Worm (Caenorhabditis elegans): ENCODE data around the gene ZC204.12.

The ZC204.12 gene

ce11 chrII:1670260-1670879 is 13.3 kb upstream of the ZC204.12 start, which contains the start of gene nhx-6:
Gene nhx-6, plus strand, starts transcription at chrII:1670829.
- no peak for TF ChIP-seq unc-120 (tag; optimal IDR thresholded peaks at IDR 0.05; ENCODE audit: poor library complexity, severe bottlenecking)
- no peak for TF ChIP-seq ces-1 (GFP tag; optimal IDR thresholded peaks at IDR 0.05)
- TF ChIP-seq mep-1 (tag; optimal IDR thresholded peaks at IDR 0.05), result no peak
- TF ChIP-seq nhr-2 (tag; optimal IDR thresholded peaks at IDR 0.05), result no peak
- TF ChIP-seq M03D4.4 (tag; optimal IDR thresholded peaks at IDR 0.05), result no peak
- TF ChIP-seq bed-3 (GFP tag; optimal IDR thresholded peaks at IDR 0.05), result no peak
- TF ChIP-seq ceh-83 (GFP tag; optimal IDR thresholded peaks at IDR 0.05), result no peak
- TF ChIP-seq mls-2 (tag; optimal IDR thresholded peaks at IDR 0.05), result no peak
- no peak for TF ChIP-seq nhr-237 (tag; optimal IDR thresholded peaks at IDR 0.05)
- no peak for TF ChIP-seq elt-3 (tag; optimal IDR thresholded peaks at IDR 0.05)
- no peak for TF ChIP-seq ztf-11 (tag; optimal IDR thresholded peaks at IDR 0.05)
- no peak for TF ChIP-seq mab-5 (tag; optimal IDR thresholded peaks at IDR 0.05)
- TF ChIP-seq lin-13 (tag; optimal IDR thresholded peaks at IDR 0.05), result no peak
- no peak for TF ChIP-seq elt-1 (tag; optimal IDR thresholded peaks at IDR 0.05; ENCODE audit: borderline replicate concordance, insufficient read depth)
- no peak for TF ChIP-seq drap-1 (GFP tag; optimal IDR thresholded peaks at IDR 0.05)
- TF ChIP-seq ceh-43 (GFP tag; optimal IDR thresholded peaks at IDR 0.05), result no peak
- TF ChIP-seq lin-32 (GFP tag; optimal IDR thresholded peaks at IDR 0.05), result no peak
- TF ChIP-seq nhr-12 (tag; optimal IDR thresholded peaks at IDR 0.05), result no peak
- no peak for TF ChIP-seq lsy-2 (tag; optimal IDR thresholded peaks at IDR 0.05)

- TF ChIP-seq nhr-76 (tag; optimal IDR thresholded peaks at IDR 0.05) (no peak), zip-8 (tag; optimal IDR thresholded peaks at IDR 0.05) (no peak), nhr-12 (tag; optimal IDR thresholded peaks at IDR 0.05) (no peak)
Observed at ce11 chrII:1668913-1669312, 11.8 kb upstream of the ZC204.12 start, which contains the start of gene srw-97. Gene srw-97, minus strand, starts transcription at chrII:1669013.

ce11 chrII:1666025-1666424 is 8.9 kb upstream of the ZC204.12 start, which contains the start of gene srlf-29:
Gene srlf-29, plus strand, starts transcription at chrII:1666325.
- no peak for TF ChIP-seq zip-8 (tag; optimal IDR thresholded peaks at IDR 0.05)
- no peak for TF ChIP-seq nhr-237 (tag; optimal IDR thresholded peaks at IDR 0.05)
- TF ChIP-seq bed-3 (GFP tag; optimal IDR thresholded peaks at IDR 0.05), result no peak
- no peak for TF ChIP-seq ztf-11 (tag; optimal IDR thresholded peaks at IDR 0.05)
- TF ChIP-seq flh-1 (GFP tag; optimal IDR thresholded peaks at IDR 0.05), result no peak
- no peak for TF ChIP-seq mep-1 (tag; optimal IDR thresholded peaks at IDR 0.05)
- no peak for TF ChIP-seq pha-4 (tag; optimal IDR thresholded peaks at IDR 0.05)
- TF ChIP-seq nhr-2 (tag; optimal IDR thresholded peaks at IDR 0.05), result no peak
- TF ChIP-seq ceh-83 (GFP tag; optimal IDR thresholded peaks at IDR 0.05), result no peak
- no peak for TF ChIP-seq sem-2 (GFP tag; optimal IDR thresholded peaks at IDR 0.05)
- TF ChIP-seq sptf-1 (tag; optimal IDR thresholded peaks at IDR 0.05), result no peak
- no peak for TF ChIP-seq nhr-76 (tag; optimal IDR thresholded peaks at IDR 0.05)
- TF ChIP-seq snpc-4 (tag; optimal IDR thresholded peaks at IDR 0.05), result no peak

ce11 chrII:1663516-1663915 is 6.4 kb upstream of the ZC204.12 start, which contains the start of gene duxl-1:
Gene duxl-1, plus strand, starts transcription at chrII:1663699.
- peak; percentile 45 for TF ChIP-seq ztf-11 (tag; optimal IDR thresholded peaks at IDR 0.05)
- no peak for TF ChIP-seq lin-13 (tag; optimal IDR thresholded peaks at IDR 0.05)
- TF ChIP-seq zip-8 (tag; optimal IDR thresholded peaks at IDR 0.05), result peak; percentile 8
- TF ChIP-seq mep-1 (tag; optimal IDR thresholded peaks at IDR 0.05), result peak; percentile 10
- no peak for TF ChIP-seq unc-39 (tag; optimal IDR thresholded peaks at IDR 0.05)
- TF ChIP-seq pha-4 (tag; optimal IDR thresholded peaks at IDR 0.05), result peak; percentile 31
- TF ChIP-seq cnd-1 (tag; optimal IDR thresholded peaks at IDR 0.05), result peak; percentile 21
- peak; percentile 93 for TF ChIP-seq ceh-39 (tag; optimal IDR thresholded peaks at IDR 0.05)

- TF ChIP-seq snpc-4 (tag; optimal IDR thresholded peaks at IDR 0.05) (no peak), lin-13 (tag; optimal IDR thresholded peaks at IDR 0.05) (no peak), lsy-2 (tag; optimal IDR thresholded peaks at IDR 0.05) (no peak), sem-2 (GFP tag; optimal IDR thresholded peaks at IDR 0.05) (no peak), hlh-1 (tag; optimal IDR thresholded peaks at IDR 0.05) (no peak), mls-2 (tag; optimal IDR thresholded peaks at IDR 0.05) (no peak), unc-62 (GFP tag; optimal IDR thresholded peaks at IDR 0.05) (no peak), nhr-28 (tag; optimal IDR thresholded peaks at IDR 0.05) (no peak)
Observed at ce11 chrII:1662881-1663280, 5.8 kb upstream of the ZC204.12 start, which contains the start of gene ZC204.14. Gene ZC204.14, minus strand, starts transcription at chrII:1662949.
